Worm (Caenorhabditis elegans): ENCODE measurements around the gene sfxn-5.

DNA sequence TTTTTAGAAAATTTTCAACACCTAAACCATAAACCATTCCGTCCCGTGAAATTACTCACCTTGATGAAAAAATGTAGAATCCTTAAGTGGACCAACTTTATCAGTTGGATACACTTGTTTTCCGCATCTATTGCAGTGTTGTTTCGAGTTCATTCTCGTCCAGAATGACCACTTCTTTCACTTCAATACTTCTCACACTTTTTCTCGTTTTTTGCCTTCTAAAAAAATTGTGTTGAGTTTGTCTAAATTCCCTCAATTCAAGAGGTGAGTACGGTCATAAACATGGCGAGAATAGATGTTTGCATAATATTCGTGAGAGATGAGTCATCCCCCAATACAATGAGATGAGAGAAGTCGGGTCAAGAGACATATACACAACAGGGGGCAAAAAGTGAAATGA lies 12.3 kb downstream of the sfxn-5 start, which contains the start of gene ltd-1:
- TF ChIP-seq nhr-12 (tag; optimal IDR thresholded peaks at IDR 0.05), result no peak
- TF ChIP-seq nhr-25 (tag; optimal IDR thresholded peaks at IDR 0.05), result no peak
- TF ChIP-seq ceh-82 (tag; optimal IDR thresholded peaks at IDR 0.05), result no peak
- no peak for TF ChIP-seq C34F6.9 (tag; optimal IDR thresholded peaks at IDR 0.05)
- TF ChIP-seq lin-13 (GFP tag; optimal IDR thresholded peaks at IDR 0.05), result no peak
- TF ChIP-seq R02D3.7 (tag; optimal IDR thresholded peaks at IDR 0.05), result no peak
- TF ChIP-seq lin-39 (tag; optimal IDR thresholded peaks at IDR 0.05), result no peak
- TF ChIP-seq lin-11 (tag; optimal IDR thresholded peaks at IDR 0.05), result no peak
- no peak for TF ChIP-seq mab-5 (tag; optimal IDR thresholded peaks at IDR 0.05)
- no peak for TF ChIP-seq snpc-4 (tag; optimal IDR thresholded peaks at IDR 0.05)
- no peak for TF ChIP-seq skn-1 (tag; optimal IDR thresholded peaks at IDR 0.05)
- TF ChIP-seq lsy-2 (tag; optimal IDR thresholded peaks at IDR 0.05), result no peak
- TF ChIP-seq nhr-23 (tag; optimal IDR thresholded peaks at IDR 0.05), result no peak
- no peak for TF ChIP-seq nhr-21 (tag; optimal IDR thresholded peaks at IDR 0.05)
